Fruit fly (Drosophila melanogaster) whole organism, embryonic: ENCODE results near the gene Or19a.
"Not testable (repeated sequence)": the region's sequence is repeated elsewhere in the genome, so short reads cannot be mapped to it uniquely, and the experiment has no call there.

Experiments
- CG12391 ChIP-seq: fragments of 200-800 bp; sonication (Bioruptor generic); optimal IDR thresholded peaks from 3 replicates; lab custom pipeline; 2018; ENCODE audit warnings: missing biosample characterization, mild to moderate bottlenecking, missing genetic modification characterization, moderate library complexity
- CG5953 ChIP-seq: fragments of 200-800 bp; sonication (Bioruptor generic); IDR thresholded peaks from 2 replicates; pipeline ENCODE4 v1.3.6; 2022; ENCODE audit warnings: missing biosample characterization, missing genetic modification characterization
- CG8478 ChIP-seq: fragments of >200 bp; optimal IDR thresholded peaks from 2 replicates; lab custom pipeline; 2018
- GATAe ChIP-seq: fragments of 200-800 bp; sonication (Bioruptor generic); conservative IDR thresholded peaks from 2 replicates; pipeline ENCODE4 v1.3.6; 2022; ENCODE audit warnings: missing biosample characterization, missing genetic modification characterization
- Gsc ChIP-seq: fragments of 200-800 bp; sonication (Bioruptor generic); IDR thresholded peaks from 2 replicates; pipeline ENCODE4 v1.3.6; 2022; ENCODE audit warnings: missing biosample characterization, missing genetic modification characterization
- HLH54F ChIP-seq: fragments of 200-800 bp; sonication (Bioruptor generic); optimal IDR thresholded peaks from 3 replicates; lab custom pipeline; 2016; ENCODE audit warnings: missing biosample characterization, missing genetic modification characterization
- Sox102F ChIP-seq: fragments of 200-800 bp; sonication (Bioruptor generic); optimal IDR thresholded peaks from 2 replicates; lab custom pipeline; 2018; ENCODE audit warnings: missing biosample characterization, mild to moderate bottlenecking, missing genetic modification characterization, moderate library complexity
- Sry-β ChIP-seq: fragments of 200-800 bp; sonication (Bioruptor generic); optimal IDR thresholded peaks from 2 replicates; lab custom pipeline; 2018; ENCODE audit warnings: missing biosample characterization, mild to moderate bottlenecking, missing genetic modification characterization, moderate library complexity
- bowl ChIP-seq: fragments of 200-800 bp; sonication (Bioruptor generic); IDR thresholded peaks from 2 replicates; pipeline ENCODE4 v1.3.6; 2022; ENCODE audit warnings: missing biosample characterization, missing genetic modification characterization
- chif ChIP-seq, 2 experiments: fragments of 200-800 bp; sonication (Bioruptor generic); optimal IDR thresholded peaks; 3 replicates each; lab custom pipeline; 2016; ENCODE audit warnings: missing biosample characterization in 2 of 2, missing genetic modification characterization in 2 of 2
- oc ChIP-seq: fragments of 200-800 bp; sonication (Bioruptor generic); optimal IDR thresholded peaks from 2 replicates; lab custom pipeline; 2018; ENCODE audit warnings: missing biosample characterization, mild to moderate bottlenecking, missing genetic modification characterization, moderate library complexity
- phol ChIP-seq: fragments of 200-800 bp; sonication (Bioruptor generic); optimal IDR thresholded peaks from 3 replicates; lab custom pipeline; 2018; ENCODE audit warnings: missing biosample characterization, mild to moderate bottlenecking, missing genetic modification characterization, moderate library complexity
- tio ChIP-seq: fragments of 200-800 bp; sonication (Bioruptor generic); optimal IDR thresholded peaks from 2 replicates; lab custom pipeline; 2017; ENCODE audit warnings: missing biosample characterization, missing genetic modification characterization, inconsistent platforms

DNA sequence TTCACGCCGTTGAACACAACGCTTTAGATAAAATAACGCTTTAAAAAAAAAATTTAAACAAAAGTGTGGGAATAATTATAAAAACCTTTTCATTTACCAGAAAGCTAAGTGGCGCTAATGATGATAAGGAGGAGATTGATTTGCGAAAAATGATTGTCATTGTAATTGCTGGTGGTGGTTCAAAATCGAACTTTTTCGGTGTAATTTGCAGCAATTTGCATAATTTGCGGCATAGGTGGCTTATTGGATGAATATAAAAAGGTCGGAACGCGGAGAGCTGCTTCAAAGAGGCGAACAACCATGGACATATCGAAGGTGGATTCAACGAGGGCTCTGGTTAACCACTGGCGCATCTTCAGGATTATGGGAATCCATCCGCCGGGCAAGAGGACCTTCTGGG lies 48.9 kb downstream of the Or19a start, which contains the start of gene Or19b:
- TF ChIP-seq Gsc; bowl (GFP tag; lab: Robert Waterston, UW); HLH54F (GFP tag; lab: Kevin White, UChicago); CG8478 (lab: Kevin White, UChicago); oc (tag; lab: Kevin White, UChicago); Sry-β (GFP tag; lab: Kevin White, UChicago); Sox102F (GFP tag; lab: Kevin White, UChicago); GATAe (GFP tag; lab: Robert Waterston, UW); phol (tag; lab: Kevin White, UChicago); CG12391; tio (GFP tag; lab: Kevin White, UChicago); CG5953; chif (GFP tag; optimal IDR thresholded peaks at IDR 0.05; lab: Kevin White, UChicago): not testable (repeated sequence)
